Worm (Caenorhabditis elegans): ENCODE data around the gene srw-21.
A peak's percentile ranks its signal among the peaks of the same experiment; 100 is the strongest.

Gene srw-21

ce11 chrV:15515365-15515764 is 27.5 kb downstream of the srw-21 start:
- peak; percentile 54 for TF ChIP-seq pqm-1 (tag; optimal IDR thresholded peaks at IDR 0.05)
- no peak for TF ChIP-seq nhr-237 (tag; optimal IDR thresholded peaks at IDR 0.05)
- peak; percentile 36 for TF ChIP-seq elt-2 (tag; optimal IDR thresholded peaks at IDR 0.05)

ce11 chrV:15516476-15516875 is 28.6 kb downstream of the srw-21 start:
- TF ChIP-seq snpc-4 (tag; optimal IDR thresholded peaks at IDR 0.05): no peak
- TF ChIP-seq daf-12 (tag; optimal IDR thresholded peaks at IDR 0.05): no peak
- TF ChIP-seq egl-5 (tag; optimal IDR thresholded peaks at IDR 0.05): no peak
- TF ChIP-seq nhr-12 (tag; optimal IDR thresholded peaks at IDR 0.05): no peak
- TF ChIP-seq nhr-25 (tag; optimal IDR thresholded peaks at IDR 0.05): no peak
- TF ChIP-seq lsy-12 (tag; optimal IDR thresholded peaks at IDR 0.05): no peak
- TF ChIP-seq mml-1 (tag; optimal IDR thresholded peaks at IDR 0.05): no peak
- no peak for TF ChIP-seq ceh-28 (tag; optimal IDR thresholded peaks at IDR 0.05)
- no peak for TF ChIP-seq elt-1 (tag; optimal IDR thresholded peaks at IDR 0.05)
- no peak for TF ChIP-seq unc-39 (tag; optimal IDR thresholded peaks at IDR 0.05)
- TF ChIP-seq eor-1 (tag; optimal IDR thresholded peaks at IDR 0.05): no peak
- TF ChIP-seq ceh-9 (tag; optimal IDR thresholded peaks at IDR 0.05): no peak
- TF ChIP-seq ama-1 (optimal IDR thresholded peaks at IDR 0.05): no peak
- no peak for TF ChIP-seq nhr-77 (tag; optimal IDR thresholded peaks at IDR 0.05)
- TF ChIP-seq nhr-237 (tag; optimal IDR thresholded peaks at IDR 0.05): no peak

- TF ChIP-seq aly-2 (tag; optimal IDR thresholded peaks at IDR 0.05): no peak
- no peak for TF ChIP-seq fkh-10 (GFP tag; optimal IDR thresholded peaks at IDR 0.05)
- no peak for TF ChIP-seq lin-39 (tag; optimal IDR thresholded peaks at IDR 0.05)
- no peak for TF ChIP-seq pqm-1 (tag; optimal IDR thresholded peaks at IDR 0.05)
- TF ChIP-seq elt-3 (tag; optimal IDR thresholded peaks at IDR 0.05): no peak
- TF ChIP-seq zag-1 (tag; optimal IDR thresholded peaks at IDR 0.05): no peak
- no peak for TF ChIP-seq sea-2 (GFP tag; optimal IDR thresholded peaks at IDR 0.05)
- no peak for TF ChIP-seq ztf-4 (tag; optimal IDR thresholded peaks at IDR 0.05)
- no peak for TF ChIP-seq unc-62 (GFP tag; optimal IDR thresholded peaks at IDR 0.05)
- TF ChIP-seq lin-15B (tag; optimal IDR thresholded peaks at IDR 0.05): no peak
- TF ChIP-seq ztf-11 (tag; optimal IDR thresholded peaks at IDR 0.05): no peak
- TF ChIP-seq nhr-67 (tag; optimal IDR thresholded peaks at IDR 0.05): no peak
- no peak for TF ChIP-seq lsy-12 (tag; optimal IDR thresholded peaks at IDR 0.05)
- no peak for TF ChIP-seq eor-1 (tag; optimal IDR thresholded peaks at IDR 0.05)
- TF ChIP-seq R02D3.7 (tag; optimal IDR thresholded peaks at IDR 0.05): no peak
These were observed 29.5 kb downstream of the srw-21 start, which contains the start of gene F21A3.3 for ce11 chrV:15517413-15517812. Gene F21A3.3 (plus strand): TSS chrV:15517713.

ce11 chrV:15519845-15520244 is 32.0 kb downstream of the srw-21 start:
- no peak for TF ChIP-seq lsy-12 (tag; optimal IDR thresholded peaks at IDR 0.05)
- TF ChIP-seq egl-5 (tag; optimal IDR thresholded peaks at IDR 0.05): no peak
- no peak for TF ChIP-seq ceh-9 (tag; optimal IDR thresholded peaks at IDR 0.05)

- TF ChIP-seq tbx-2 (tag; optimal IDR thresholded peaks at IDR 0.05) (no peak), sea-2 (GFP tag; optimal IDR thresholded peaks at IDR 0.05) (no peak), lin-39 (tag; optimal IDR thresholded peaks at IDR 0.05) (peak; percentile 11)
These were observed 32.5 kb downstream of the srw-21 start for ce11 chrV:15520398-15520797.

- TF ChIP-seq egl-5 (tag; optimal IDR thresholded peaks at IDR 0.05) (no peak), nhr-76 (tag; optimal IDR thresholded peaks at IDR 0.05) (no peak), nfya-1 (tag; optimal IDR thresholded peaks at IDR 0.05; ENCODE audit: insufficient read depth) (no peak), sea-2 (GFP tag; optimal IDR thresholded peaks at IDR 0.05) (no peak), pqm-1 (tag; optimal IDR thresholded peaks at IDR 0.05) (no peak)
These were observed 34.1 kb downstream of the srw-21 start, which contains the start of gene lgc-31 for ce11 chrV:15521920-15522319. Gene lgc-31 (minus strand): TSS chrV:15522020.

- TF ChIP-seq nhr-23 (tag; optimal IDR thresholded peaks at IDR 0.05) (no peak), tbx-2 (tag; optimal IDR thresholded peaks at IDR 0.05) (no peak), fos-1 (tag; optimal IDR thresholded peaks at IDR 0.05) (no peak), hmg-11 (tag; optimal IDR thresholded peaks at IDR 0.05) (no peak), eor-1 (tag; optimal IDR thresholded peaks at IDR 0.05) (no peak), jun-1 (tag; optimal IDR thresholded peaks at IDR 0.05) (no peak), snpc-4 (tag; optimal IDR thresholded peaks at IDR 0.05) (no peak), elt-2 (tag; optimal IDR thresholded peaks at IDR 0.05) (no peak), aly-2 (tag; optimal IDR thresholded peaks at IDR 0.05) (no peak), ztf-11 (tag; optimal IDR thresholded peaks at IDR 0.05) (no peak), pqm-1 (tag; optimal IDR thresholded peaks at IDR 0.05) (no peak), nhr-43 (tag; optimal IDR thresholded peaks at IDR 0.05; ENCODE audit: poor library complexity, severe bottlenecking) (no peak), nhr-67 (tag; optimal IDR thresholded peaks at IDR 0.05) (no peak), ceh-28 (tag; optimal IDR thresholded peaks at IDR 0.05) (no peak)
These were observed 41.2 kb downstream of the srw-21 start, which contains the start of gene srh-276 for ce11 chrV:15529069-15529468. Gene srh-276 (plus strand): TSS chrV:15529369.

Data from whole organism, L3 larva.